Fruit fly (Drosophila melanogaster): ENCODE results near the gene Ccdc85.

The Ccdc85 gene

dm6 chr2L:3003399-3003798 lies 4.3 kb downstream of the Ccdc85 start (continued):
- TF ChIP-seq CG17568 (GFP tag; optimal IDR thresholded peaks at IDR 0.05) = peak; percentile 40
- no peak for TF ChIP-seq CG4424 (GFP tag; optimal IDR thresholded peaks at IDR 0.05)
- no peak for TF ChIP-seq bowl (GFP tag; IDR thresholded peaks at IDR 0.05)
- no peak for TF ChIP-seq CG31224 (GFP tag; IDR thresholded peaks at IDR 0.05)
- TF ChIP-seq CG14014 (GFP tag; IDR thresholded peaks at IDR 0.05) = peak; percentile 8; the same call in 1 of the 2 replicates
- no peak for TF ChIP-seq hth (optimal IDR thresholded peaks at IDR 0.05)
- peak; percentile 20 for TF ChIP-seq sd (tag; optimal IDR thresholded peaks at IDR 0.05)
- TF ChIP-seq sug (tag; optimal IDR thresholded peaks at IDR 0.05) = no peak
- no peak for TF ChIP-seq Vsx1 (GFP tag; optimal IDR thresholded peaks at IDR 0.05)
- no peak for TF ChIP-seq NK7.1 (GFP tag; optimal IDR thresholded peaks at IDR 0.05)
- no peak for TF ChIP-seq Jarid2 (GFP tag; optimal IDR thresholded peaks at IDR 0.05)
- no peak for TF ChIP-seq CG10543 (GFP tag; optimal IDR thresholded peaks at IDR 0.05)
- no peak for TF ChIP-seq Bdp1 (GFP tag; optimal IDR thresholded peaks at IDR 0.05)
- TF ChIP-seq CG11085 (GFP tag; IDR thresholded peaks at IDR 0.05) = no peak
- peak; percentile 16 for TF ChIP-seq tin (GFP tag; optimal IDR thresholded peaks at IDR 0.05)
- TF ChIP-seq CG14441 (GFP tag; IDR thresholded peaks at IDR 0.05) = no peak
- no peak for TF ChIP-seq eyg (GFP tag; optimal IDR thresholded peaks at IDR 0.05)
- TF ChIP-seq Nf-YA (GFP tag; IDR thresholded peaks at IDR 0.05) = peak; percentile 50; the same call in 1 of the 2 replicates
- TF ChIP-seq kni (GFP tag; optimal IDR thresholded peaks at IDR 0.05) = no peak
- TF ChIP-seq CG8944 (GFP tag; optimal IDR thresholded peaks at IDR 0.05) = no peak
- peak; percentile 5 for TF ChIP-seq CG13296 (GFP tag; optimal IDR thresholded peaks at IDR 0.05)
- peak; percentile 38; the same call in 1 of the 2 replicates for TF ChIP-seq CG6689 (GFP tag; IDR thresholded peaks at IDR 0.05)
- TF ChIP-seq gro (GFP tag; optimal IDR thresholded peaks at IDR 0.05) = no peak
- no peak for TF ChIP-seq pita (GFP tag; optimal IDR thresholded peaks at IDR 0.05)
- no peak for TF ChIP-seq jumu (GFP tag; optimal IDR thresholded peaks at IDR 0.05)
- TF ChIP-seq chinmo (GFP tag; IDR thresholded peaks at IDR 0.05; ENCODE audit: partially characterized antibody) = no peak
- TF ChIP-seq Usf (GFP tag; optimal IDR thresholded peaks at IDR 0.05) = no peak
- TF ChIP-seq ind (GFP tag; optimal IDR thresholded peaks at IDR 0.05) = peak; percentile 41
- TF ChIP-seq zen2 (GFP tag; IDR thresholded peaks at IDR 0.05; ENCODE audit: partially characterized antibody) = no peak
- TF ChIP-seq gcm (GFP tag; optimal IDR thresholded peaks at IDR 0.05) = peak; percentile 50
- no peak for TF ChIP-seq pfk (GFP tag; optimal IDR thresholded peaks at IDR 0.05)
- TF ChIP-seq B-H2 (GFP tag; optimal IDR thresholded peaks at IDR 0.05) = no peak
- peak; percentile 63 for TF ChIP-seq Oli (tag; optimal IDR thresholded peaks at IDR 0.05)
- peak; percentile 76 for TF ChIP-seq Drgx (GFP tag; IDR thresholded peaks at IDR 0.05)
- no peak for TF ChIP-seq YL-1 (GFP tag; optimal IDR thresholded peaks at IDR 0.05)
- no peak for TF ChIP-seq CG3065 (GFP tag; optimal IDR thresholded peaks at IDR 0.05)
- TF ChIP-seq ac (GFP tag; optimal IDR thresholded peaks at IDR 0.05) = no peak
- TF ChIP-seq Scr (GFP tag; IDR thresholded peaks at IDR 0.05; ENCODE audit: partially characterized antibody) = no peak
- no peak for TF ChIP-seq CG12155 (GFP tag; optimal IDR thresholded peaks at IDR 0.05)
- no peak for TF ChIP-seq crc (GFP tag; optimal IDR thresholded peaks at IDR 0.05)
- no peak for TF ChIP-seq CG3838 (GFP tag; optimal IDR thresholded peaks at IDR 0.05)
- TF ChIP-seq H2.0 (GFP tag; IDR thresholded peaks at IDR 0.05) = 0 out of 2 replicates have a peak, but pooled peaks have one; percentile 25
- no peak for TF ChIP-seq Ravus (GFP tag; IDR thresholded peaks at IDR 0.05)
- no peak for TF ChIP-seq Spps (tag; optimal IDR thresholded peaks at IDR 0.05)
- TF ChIP-seq wek (GFP tag; optimal IDR thresholded peaks at IDR 0.05) = peak; percentile 25
- no peak for TF ChIP-seq Max (GFP tag; optimal IDR thresholded peaks at IDR 0.05)
- peak; percentile 40 for TF ChIP-seq CG10209 (GFP tag; optimal IDR thresholded peaks at IDR 0.05)
- no peak; the same call in 2 of the 3 replicates for TF ChIP-seq tgo (GFP tag; IDR thresholded peaks at IDR 0.05)
- peak; percentile 54 for TF ChIP-seq nau (GFP tag; optimal IDR thresholded peaks at IDR 0.05)
- no peak for TF ChIP-seq fru (optimal IDR thresholded peaks at IDR 0.05)
- TF ChIP-seq dan (GFP tag; IDR thresholded peaks at IDR 0.05) = no peak
- no peak for TF ChIP-seq disco-r (GFP tag; optimal IDR thresholded peaks at IDR 0.05)

Data from whole organism, embryonic.